Fruit fly (Drosophila melanogaster): Measurements from ENCODE around the gene betaTub85D.
A peak's percentile ranks its signal among the peaks of the same experiment; 100 is the strongest.

betaTub85D gene

DNA sequence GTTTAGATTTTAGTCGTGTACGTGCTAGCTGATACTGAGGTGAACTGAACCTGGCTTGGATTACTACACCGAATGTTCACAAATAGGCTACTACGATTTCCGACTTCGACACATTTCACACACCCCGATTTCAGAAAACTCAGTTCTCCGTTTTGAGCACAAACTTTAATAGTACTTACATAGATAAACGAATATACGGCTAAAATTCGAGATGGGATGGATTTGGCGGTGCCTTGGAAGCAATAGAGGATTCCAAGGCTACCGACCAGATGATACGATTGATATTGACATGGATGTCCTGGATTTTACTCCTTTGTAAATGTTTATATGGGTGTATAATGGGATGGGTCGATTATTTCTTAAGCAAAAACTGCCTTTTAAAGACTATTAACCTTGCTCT is at the start of gene betaTub85D:
TSS of gene betaTub85D (minus strand) at position 101 of the 400 bp plus-strand sequence.
- TF ChIP-seq noc (tag; optimal IDR thresholded peaks at IDR 0.05) = no peak

- TF ChIP-seq noc (tag; optimal IDR thresholded peaks at IDR 0.05) = no peak
These were observed 46.3 kb upstream of the betaTub85D start, which contains the start of gene GstZ1 for dm6 chr3R:9456373-9456772. GstZ1 (minus strand) TSS chr3R:9456546.

dm6 chr3R:9454980-9455379 is 44.9 kb upstream of the betaTub85D start:
- no peak for TF ChIP-seq noc (tag; optimal IDR thresholded peaks at IDR 0.05)

- no peak for TF ChIP-seq noc (tag; optimal IDR thresholded peaks at IDR 0.05)
These were observed 40.6 kb upstream of the betaTub85D start for dm6 chr3R:9450672-9451071.

DNA sequence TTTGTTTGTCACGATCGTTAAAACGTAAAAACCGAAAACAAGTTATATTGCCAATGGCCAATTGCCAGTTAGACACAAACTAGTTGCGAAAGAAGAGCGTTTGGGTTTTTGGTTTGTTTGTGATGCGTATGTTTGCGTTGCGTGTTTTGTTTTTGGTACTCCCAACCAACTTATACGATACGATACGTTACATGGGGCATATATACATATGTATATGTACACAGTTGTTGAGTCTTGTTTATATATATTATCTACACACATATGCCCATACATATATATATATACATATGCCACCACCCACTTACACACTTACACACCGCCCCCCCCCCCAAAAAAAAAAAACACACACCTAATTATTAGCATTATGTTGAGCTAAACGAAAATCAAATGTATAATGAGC is 38.2 kb upstream of the betaTub85D start:
- no peak for TF ChIP-seq noc (tag; optimal IDR thresholded peaks at IDR 0.05)

DNA sequence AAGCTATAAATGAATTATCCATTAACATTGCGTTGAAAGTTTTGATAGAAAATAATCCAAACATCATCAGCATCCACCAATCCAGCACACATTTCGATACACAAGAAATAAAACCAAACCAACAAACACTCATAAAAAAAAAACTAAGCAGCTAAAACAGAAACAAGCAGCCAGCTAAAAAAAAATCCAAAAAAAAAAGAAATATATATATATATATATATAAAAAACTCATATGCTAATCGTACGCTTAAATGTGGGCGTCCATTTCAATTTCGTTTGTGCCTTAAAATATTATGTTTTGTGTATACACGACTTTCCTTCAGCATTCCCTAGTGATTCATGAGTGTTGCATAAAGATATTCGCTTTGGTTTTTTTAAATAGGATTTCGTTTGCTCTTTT is 31.9 kb upstream of the betaTub85D start:
- no peak for TF ChIP-seq noc (tag; optimal IDR thresholded peaks at IDR 0.05)

DNA sequence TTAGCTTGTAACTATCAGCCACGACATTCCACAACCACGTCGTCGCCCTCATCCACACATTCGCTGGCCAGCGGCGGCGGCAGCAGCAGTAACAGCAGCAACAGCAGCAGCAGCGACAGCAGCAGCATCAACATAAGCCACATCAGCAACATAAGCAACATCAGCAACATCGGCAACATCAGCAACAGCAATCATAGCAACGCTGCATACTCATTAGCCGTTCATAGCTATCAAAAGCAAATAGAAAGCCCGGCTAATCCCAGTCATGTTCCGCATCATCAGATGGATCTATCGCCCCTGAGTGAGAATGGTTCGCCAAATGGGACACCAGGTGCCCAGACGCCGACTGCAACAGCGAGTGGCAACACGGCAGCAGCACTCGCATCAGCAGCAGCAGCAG is 31.1 kb upstream of the betaTub85D start:
- TF ChIP-seq noc (tag; optimal IDR thresholded peaks at IDR 0.05) = no peak

DNA sequence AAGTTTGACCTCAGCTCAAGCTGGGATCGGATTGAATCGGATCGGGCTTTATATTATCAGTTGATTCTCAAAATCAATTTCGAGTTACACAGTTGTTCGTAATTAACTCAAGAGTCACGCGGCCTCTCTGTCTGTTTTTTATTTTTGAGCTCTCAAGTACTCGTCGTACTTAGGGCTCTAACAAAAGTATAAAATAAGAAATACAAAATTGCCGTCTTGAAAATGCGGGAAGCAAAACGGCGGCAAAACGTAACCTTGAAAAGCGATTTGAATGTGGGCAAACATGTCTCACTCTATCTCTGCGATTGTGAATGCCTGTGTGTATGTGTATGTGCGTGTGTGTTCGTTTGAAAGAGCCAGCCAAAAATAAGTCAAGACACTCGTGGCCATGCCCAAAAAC is 27.5 kb upstream of the betaTub85D start:
- TF ChIP-seq noc (tag; optimal IDR thresholded peaks at IDR 0.05) = no peak

- TF ChIP-seq noc (tag; optimal IDR thresholded peaks at IDR 0.05) = peak; percentile 38
These were observed 26.4 kb upstream of the betaTub85D start for dm6 chr3R:9436358-9436972.

DNA sequence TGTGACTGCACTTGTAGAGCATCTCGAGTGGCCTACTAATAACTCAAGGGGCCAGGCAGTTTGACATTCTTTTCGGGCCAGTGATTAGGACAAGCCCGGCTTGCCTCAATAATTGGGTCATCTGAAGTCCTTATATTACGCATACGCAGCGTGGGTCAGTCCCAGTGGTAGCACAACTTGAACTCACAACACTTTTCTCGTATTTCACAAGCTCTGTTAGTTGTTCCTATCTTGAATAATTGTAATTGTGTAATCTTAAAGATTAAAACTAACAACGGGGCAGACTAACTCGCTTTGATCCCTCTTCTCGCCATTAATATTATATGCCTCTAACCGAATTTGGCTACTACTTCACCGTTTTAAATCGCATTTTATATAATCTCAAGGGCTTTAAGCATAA is 25.8 kb upstream of the betaTub85D start:
- TF ChIP-seq noc (tag; optimal IDR thresholded peaks at IDR 0.05) = no peak

- TF ChIP-seq noc (tag; optimal IDR thresholded peaks at IDR 0.05) = peak; percentile 91
These were observed 24.7 kb upstream of the betaTub85D start for dm6 chr3R:9434543-9435407.

DNA sequence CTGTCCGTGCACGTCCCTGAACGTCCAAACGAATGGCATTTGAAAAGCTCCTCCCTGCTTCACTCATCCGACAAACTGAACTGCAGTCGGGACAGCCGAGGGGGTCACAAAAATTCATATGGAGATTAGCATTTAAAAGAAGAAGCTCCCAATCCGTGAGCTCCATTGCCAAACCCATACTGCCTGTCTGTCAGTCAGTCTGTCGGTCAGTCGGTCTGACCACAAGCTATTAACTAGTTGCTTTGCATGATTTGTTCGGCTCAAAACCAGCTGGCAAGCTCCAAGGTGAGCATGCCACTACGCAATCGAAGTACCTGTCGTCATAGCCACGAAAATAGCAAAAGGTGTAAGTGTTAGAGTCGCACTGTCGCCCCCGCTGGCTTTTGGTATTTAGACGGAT is 23.7 kb upstream of the betaTub85D start:
- TF ChIP-seq noc (tag; optimal IDR thresholded peaks at IDR 0.05) = no peak

DNA sequence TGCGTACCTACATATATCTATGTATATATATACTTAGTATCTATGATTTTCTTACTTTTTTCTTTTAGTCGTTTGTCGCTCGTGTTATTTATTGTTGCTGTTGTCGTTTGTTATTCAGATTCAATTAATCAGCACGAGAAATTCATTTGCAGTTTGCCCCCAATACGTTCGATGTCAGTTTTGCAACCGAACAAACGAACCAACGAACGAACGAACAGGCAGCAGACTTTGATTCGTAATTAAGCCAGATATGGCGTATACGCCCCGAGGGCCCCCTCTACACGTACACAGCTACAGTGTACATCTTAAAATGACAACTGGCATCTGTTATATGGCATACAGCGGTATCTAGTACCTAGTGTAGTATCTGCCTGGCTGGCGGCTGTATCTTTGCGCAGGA is 23.2 kb upstream of the betaTub85D start:
- no peak for TF ChIP-seq noc (tag; optimal IDR thresholded peaks at IDR 0.05)

DNA sequence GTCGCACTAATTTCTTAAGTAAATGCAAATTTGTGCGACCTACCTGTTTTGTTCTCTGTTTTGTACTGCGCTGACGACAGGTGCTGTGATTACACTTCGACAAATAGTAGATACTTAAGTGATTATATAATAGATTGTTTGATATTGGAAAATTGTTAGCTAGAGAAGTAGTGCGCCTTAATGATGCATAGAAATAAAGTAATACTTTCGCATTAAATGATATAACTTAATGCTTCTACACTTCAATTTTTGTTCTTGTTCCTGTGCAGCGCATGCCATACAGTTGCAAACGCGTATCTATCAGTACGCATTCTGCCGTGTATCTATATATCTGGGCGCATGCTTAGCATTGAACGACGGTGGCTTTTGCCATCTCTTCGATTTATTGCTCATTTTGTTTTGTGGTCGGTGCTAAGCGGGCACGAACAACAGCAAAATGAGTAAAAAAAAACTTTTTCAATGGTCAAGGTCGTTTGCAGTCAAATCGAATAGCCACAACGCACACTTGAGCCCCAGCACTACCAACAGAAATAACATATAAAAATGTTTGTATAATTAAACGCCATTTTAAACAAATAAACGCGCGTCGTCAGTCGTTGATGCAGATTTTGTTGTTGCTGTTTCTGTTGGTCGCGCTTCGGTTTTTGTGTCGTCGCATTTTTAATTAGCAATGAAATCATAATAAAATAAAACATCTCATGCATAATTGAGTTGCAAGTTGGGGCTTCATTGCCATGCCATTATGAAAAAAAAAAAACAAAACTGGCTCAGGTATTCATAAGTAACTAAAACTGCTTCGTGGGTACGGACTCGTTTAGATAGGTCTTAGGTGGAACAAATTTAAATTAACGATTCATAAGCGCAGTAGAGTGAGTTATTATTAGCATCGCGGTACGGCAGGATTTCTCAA is 20.5 kb upstream of the betaTub85D start:
- peak; percentile 78 for TF ChIP-seq noc (tag; optimal IDR thresholded peaks at IDR 0.05)

DNA sequence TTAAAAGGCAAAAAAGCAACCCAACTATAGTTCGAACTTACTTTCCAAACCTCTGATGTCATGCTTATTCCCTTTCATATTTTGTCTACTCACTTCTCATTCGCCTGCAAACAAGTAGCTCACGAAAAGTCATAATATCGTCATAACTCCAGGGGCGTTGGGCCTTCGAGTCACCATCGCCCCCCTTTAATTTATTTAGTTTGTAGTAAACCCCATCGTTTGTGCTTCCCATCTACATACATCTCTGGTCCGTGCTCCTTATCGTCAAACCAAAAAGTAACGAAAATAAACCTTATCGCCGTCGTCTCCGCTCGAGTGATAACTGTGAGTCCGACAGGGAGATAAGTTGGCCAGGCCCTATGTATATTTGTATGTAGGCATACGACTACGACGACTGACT is 18.9 kb upstream of the betaTub85D start:
- peak; percentile 90 for TF ChIP-seq noc (tag; optimal IDR thresholded peaks at IDR 0.05)

dm6 chr3R:9428189-9428699 is 18.2 kb upstream of the betaTub85D start:
- TF ChIP-seq noc (tag; optimal IDR thresholded peaks at IDR 0.05) = no peak
